Fruit fly (Drosophila melanogaster) whole organism, embryonic: ENCODE results near the gene Spx.
A peak's percentile ranks its signal among the peaks of the same experiment; 100 is the strongest.

Experiments used
- CG10209 ChIP-seq: fragments of 200-800 bp; sonication (Bioruptor generic); optimal IDR thresholded peaks from 3 replicates; lab custom pipeline; 2017; ENCODE audit warnings: missing biosample characterization, mild to moderate bottlenecking, missing genetic modification characterization, missing genetic modification reagents
- CG1024 ChIP-seq: fragments of 200-800 bp; sonication (Bioruptor generic); IDR thresholded peaks from 2 replicates; pipeline ENCODE4 v1.3.6; 2022; ENCODE audit warnings: missing biosample characterization, missing genetic modification characterization
- CG10543 ChIP-seq: fragments of 200-800 bp; sonication (Bioruptor generic); optimal IDR thresholded peaks from 3 replicates; lab custom pipeline; 2017; ENCODE audit warnings: missing biosample characterization, mild to moderate bottlenecking, missing genetic modification characterization, moderate library complexity
- CG10565 ChIP-seq: fragments of 200-800 bp; sonication (Bioruptor generic); optimal IDR thresholded peaks from 3 replicates; lab custom pipeline; 2016; ENCODE audit warnings: missing biosample characterization, mild to moderate bottlenecking, missing genetic modification characterization
- CG11504 ChIP-seq: fragments of 200-800 bp; sonication (Bioruptor generic); optimal IDR thresholded peaks from 3 replicates; lab custom pipeline; 2019; ENCODE audit warnings: missing biosample characterization, mild to moderate bottlenecking, missing genetic modification characterization, moderate library complexity
- CG13424 ChIP-seq: fragments of 200-800 bp; sonication (Bioruptor generic); optimal IDR thresholded peaks from 2 replicates; lab custom pipeline; 2019; ENCODE audit warnings: missing biosample characterization, mild to moderate bottlenecking, missing genetic modification characterization, moderate library complexity
- CG14710 ChIP-seq: fragments of 200-800 bp; sonication (Bioruptor generic); optimal IDR thresholded peaks from 3 replicates; lab custom pipeline; 2019; ENCODE audit warnings: missing biosample characterization, mild to moderate bottlenecking, missing genetic modification characterization, moderate library complexity
- CG1792 ChIP-seq: fragments of 200-800 bp; sonication (Bioruptor generic); optimal IDR thresholded peaks from 2 replicates; lab custom pipeline; 2016; ENCODE audit warnings: missing biosample characterization, missing genetic modification characterization
- CG2129 ChIP-seq: fragments of 200-800 bp; sonication (Bioruptor generic); IDR thresholded peaks from 2 replicates; pipeline ENCODE4 v1.3.6; 2022; ENCODE audit warnings: missing biosample characterization, missing genetic modification characterization; ENCODE audit not compliant: partially characterized antibody
- CG30020 ChIP-seq: fragments of 200-800 bp; optimal IDR thresholded peaks from 2 replicates; lab custom pipeline; 2019; ENCODE audit warnings: missing biosample characterization, mild to moderate bottlenecking, missing genetic modification characterization, moderate library complexity
- CG31224 ChIP-seq: fragments of 200-800 bp; sonication (Bioruptor generic); IDR thresholded peaks from 2 replicates; pipeline ENCODE4 v1.3.6; 2022; ENCODE audit warnings: missing biosample characterization, missing genetic modification characterization
- CG4424 ChIP-seq: fragments of 200-800 bp; sonication (Bioruptor generic); optimal IDR thresholded peaks from 3 replicates; lab custom pipeline; 2016; ENCODE audit warnings: missing biosample characterization, missing genetic modification characterization
- CG5953 ChIP-seq: fragments of 200-800 bp; sonication (Bioruptor generic); IDR thresholded peaks from 2 replicates; pipeline ENCODE4 v1.3.6; 2022; ENCODE audit warnings: missing biosample characterization, missing genetic modification characterization
- CG6175 ChIP-seq: fragments of 200-800 bp; sonication (Bioruptor generic); IDR thresholded peaks from 3 replicates; pipeline ENCODE4 v1.3.6; 2022; ENCODE audit warnings: missing biosample characterization, missing genetic modification characterization
- CG6272 ChIP-seq: fragments of 200-800 bp; sonication (Bioruptor generic); IDR thresholded peaks from 2 replicates; pipeline ENCODE4 v1.3.6; 2022; ENCODE audit warnings: missing biosample characterization, missing genetic modification characterization
- CG8359 ChIP-seq: fragments of 200-800 bp; sonication (Bioruptor generic); optimal IDR thresholded peaks from 2 replicates; lab custom pipeline; 2017; ENCODE audit warnings: missing biosample characterization, mild to moderate bottlenecking, missing genetic modification characterization, borderline replicate concordance
- CG8924 ChIP-seq: fragments of 200-800 bp; optimal IDR thresholded peaks from 3 replicates; lab custom pipeline; 2019; ENCODE audit warnings: missing biosample characterization, mild to moderate bottlenecking, missing genetic modification characterization, moderate library complexity
- CG9215 ChIP-seq: fragments of 200-800 bp; sonication (Bioruptor generic); IDR thresholded peaks from 2 replicates; pipeline ENCODE4 v1.3.6; 2022; ENCODE audit warnings: missing biosample characterization, missing genetic modification characterization
- CG9797 ChIP-seq: fragments of 200-800 bp; sonication (Bioruptor generic); optimal IDR thresholded peaks from 3 replicates; lab custom pipeline; 2018; ENCODE audit warnings: missing biosample characterization, mild to moderate bottlenecking, missing genetic modification characterization
- CTCF ChIP-seq: fragments of 200-800 bp; sonication (Bioruptor generic); optimal IDR thresholded peaks from 2 replicates; lab custom pipeline; 2017; ENCODE audit warnings: missing biosample characterization, mild to moderate bottlenecking, missing genetic modification characterization, moderate library complexity
- CrebB ChIP-seq: fragments of 200-800 bp; sonication (Bioruptor generic); optimal IDR thresholded peaks from 3 replicates; lab custom pipeline; 2018; ENCODE audit warnings: missing biosample characterization, mild to moderate bottlenecking, missing genetic modification characterization
- Dad ChIP-seq: fragments of 200-800 bp; sonication (Bioruptor generic); optimal IDR thresholded peaks from 3 replicates; lab custom pipeline; 2016; ENCODE audit warnings: missing biosample characterization, missing genetic modification characterization
- E2f1 ChIP-seq: fragments of 200-800 bp; sonication (Bioruptor generic); IDR thresholded peaks from 2 replicates; pipeline ENCODE4 v1.3.6; 2022; ENCODE audit warnings: missing biosample characterization, missing genetic modification characterization
- HLHmδ ChIP-seq: fragments of 200-800 bp; sonication (Bioruptor generic); optimal IDR thresholded peaks from 2 replicates; lab custom pipeline; 2018; ENCODE audit warnings: missing biosample characterization, mild to moderate bottlenecking, missing genetic modification characterization, moderate library complexity
- MBD-R2 ChIP-seq: fragments of 200-800 bp; sonication (Bioruptor generic); IDR thresholded peaks from 2 replicates; pipeline ENCODE4 v1.3.6; 2022; ENCODE audit warnings: missing biosample characterization, missing genetic modification characterization
- MTF-1 ChIP-seq: fragments of 200-800 bp; sonication (Bioruptor generic); optimal IDR thresholded peaks from 2 replicates; lab custom pipeline; 2018; ENCODE audit warnings: missing biosample characterization, mild to moderate bottlenecking, missing genetic modification characterization, borderline replicate concordance
- Poxn ChIP-seq: fragments of 200-800 bp; sonication (Bioruptor generic); IDR thresholded peaks from 2 replicates; pipeline ENCODE4 v1.3.6; 2022; ENCODE audit warnings: missing biosample characterization, missing genetic modification characterization
- Rx ChIP-seq: fragments of 200-800 bp; sonication (Bioruptor generic); IDR thresholded peaks from 2 replicates; pipeline ENCODE4 v1.3.6; 2022; ENCODE audit warnings: missing biosample characterization, missing genetic modification characterization
- Sin3A ChIP-seq: fragments of >200 bp; optimal IDR thresholded peaks from 2 replicates; lab custom pipeline; 2018
- Six4 ChIP-seq: fragments of 200-800 bp; sonication (Bioruptor generic); optimal IDR thresholded peaks from 2 replicates; lab custom pipeline; 2016; ENCODE audit warnings: missing biosample characterization, missing genetic modification characterization
- Ssrp ChIP-seq: fragments of 200-800 bp; sonication (Bioruptor generic); optimal IDR thresholded peaks from 2 replicates; lab custom pipeline; 2018; ENCODE audit warnings: missing biosample characterization, mild to moderate bottlenecking, missing genetic modification characterization, moderate library complexity
- ase ChIP-seq: fragments of 200-800 bp; sonication (Bioruptor generic); IDR thresholded peaks from 3 replicates; pipeline ENCODE4 v1.3.6; 2022; ENCODE audit warnings: missing biosample characterization, missing genetic modification characterization
- bab2 ChIP-seq: fragments of 200-800 bp; sonication (Bioruptor generic); optimal IDR thresholded peaks from 2 replicates; lab custom pipeline; 2016; ENCODE audit warnings: missing biosample characterization, missing genetic modification characterization
- bsh ChIP-seq, 2 experiments: fragments of 200-800 bp; sonication (Bioruptor generic); optimal IDR thresholded peaks; 2 replicates each; lab custom pipeline; 2017 to 2018; ENCODE audit warnings: mild to moderate bottlenecking in 2 of 2, missing biosample characterization in 2 of 2, missing genetic modification characterization in 2 of 2, moderate library complexity in 1 of 2
- cato ChIP-seq: fragments of 200-800 bp; sonication (Bioruptor generic); optimal IDR thresholded peaks from 2 replicates; lab custom pipeline; 2016; ENCODE audit warnings: missing biosample characterization, missing genetic modification characterization, borderline replicate concordance
- crol ChIP-seq: fragments of 200-800 bp; sonication (Bioruptor generic); IDR thresholded peaks from 2 replicates; pipeline ENCODE4 v1.3.6; 2022; ENCODE audit warnings: missing biosample characterization, missing genetic modification characterization
- eyg ChIP-seq: fragments of 200-800 bp; sonication (Bioruptor generic); optimal IDR thresholded peaks from 3 replicates; lab custom pipeline; 2016; ENCODE audit warnings: missing biosample characterization, missing genetic modification characterization
- fd64A ChIP-seq: fragments of 200-800 bp; sonication (Bioruptor generic); optimal IDR thresholded peaks from 3 replicates; lab custom pipeline; 2018; ENCODE audit warnings: missing biosample characterization, mild to moderate bottlenecking, missing genetic modification characterization
- fd96Cb ChIP-seq: fragments of 200-800 bp; sonication (Bioruptor generic); optimal IDR thresholded peaks from 2 replicates; lab custom pipeline; 2018; ENCODE audit warnings: missing biosample characterization, mild to moderate bottlenecking, missing genetic modification characterization, moderate library complexity
- ham ChIP-seq: fragments of 200-800 bp; sonication (Bioruptor generic); IDR thresholded peaks from 2 replicates; pipeline ENCODE4 v1.3.6; 2022; ENCODE audit warnings: missing biosample characterization, missing genetic modification characterization
- hb ChIP-seq: fragments of 200-800 bp; sonication (Bioruptor generic); IDR thresholded peaks from 3 replicates; pipeline ENCODE4 v1.3.6; 2022; ENCODE audit warnings: missing biosample characterization, missing genetic modification characterization; ENCODE audit not compliant: partially characterized antibody
- insv ChIP-seq, 2 experiments: fragments of 200-800 bp; sonication (Bioruptor generic); optimal IDR thresholded peaks; 3 replicates each; lab custom pipeline; 2016 to 2018; ENCODE audit warnings: missing biosample characterization in 2 of 2, missing genetic modification characterization in 2 of 2
- nerfin-1 ChIP-seq: fragments of 200-800 bp; sonication (Bioruptor generic); optimal IDR thresholded peaks from 3 replicates; lab custom pipeline; 2019; ENCODE audit warnings: missing biosample characterization, mild to moderate bottlenecking, missing genetic modification characterization, moderate library complexity
- pan ChIP-seq, 4 experiments: fragments of >200 bp in 3 of 4; fragments of 200-800 bp in 1 of 4; sonication (Bioruptor generic) in 1 of 4; optimal IDR thresholded peaks in 3 of 4; IDR thresholded peaks in 1 of 4; 2 replicates each; pipeline versions ENCODE4 v1.3.6 to Lab custom; 2017 to 2022; ENCODE audit warnings: missing biosample characterization in 2 of 4, missing genetic modification characterization in 2 of 4, mixed read lengths in 1 of 4
- ro ChIP-seq: fragments of 200-800 bp; sonication (Bioruptor generic); IDR thresholded peaks from 2 replicates; pipeline ENCODE4 v1.3.6; 2022; ENCODE audit warnings: missing biosample characterization, missing genetic modification characterization
- schlank ChIP-seq: fragments of 200-800 bp; sonication (Bioruptor generic); optimal IDR thresholded peaks from 2 replicates; lab custom pipeline; 2018; ENCODE audit warnings: missing biosample characterization, mild to moderate bottlenecking, missing genetic modification characterization
- sim ChIP-seq: fragments of 200-800 bp; sonication (Bioruptor generic); IDR thresholded peaks from 2 replicates; pipeline ENCODE4 v1.3.6; 2022; ENCODE audit warnings: missing biosample characterization, missing genetic modification characterization
- sr ChIP-seq: fragments of 200-800 bp; sonication (Bioruptor generic); IDR thresholded peaks from 3 replicates; pipeline ENCODE4 v1.3.6; 2022; ENCODE audit warnings: missing biosample characterization, missing genetic modification characterization
- tup ChIP-seq: fragments of 200-800 bp; sonication (Bioruptor generic); optimal IDR thresholded peaks from 2 replicates; lab custom pipeline; 2016; ENCODE audit warnings: missing biosample characterization, mild to moderate bottlenecking, missing genetic modification characterization, moderate library complexity
- unc-4 ChIP-seq: fragments of 200-800 bp; sonication (Bioruptor generic); IDR thresholded peaks from 2 replicates; pipeline ENCODE4 v1.3.6; 2022; ENCODE audit warnings: missing biosample characterization, missing genetic modification characterization; ENCODE audit not compliant: partially characterized antibody
- zen ChIP-seq: fragments of 200-800 bp; sonication (Bioruptor generic); optimal IDR thresholded peaks from 3 replicates; lab custom pipeline; 2018; ENCODE audit warnings: missing biosample characterization, mild to moderate bottlenecking, missing genetic modification characterization, moderate library complexity

Gene Spx

DNA sequence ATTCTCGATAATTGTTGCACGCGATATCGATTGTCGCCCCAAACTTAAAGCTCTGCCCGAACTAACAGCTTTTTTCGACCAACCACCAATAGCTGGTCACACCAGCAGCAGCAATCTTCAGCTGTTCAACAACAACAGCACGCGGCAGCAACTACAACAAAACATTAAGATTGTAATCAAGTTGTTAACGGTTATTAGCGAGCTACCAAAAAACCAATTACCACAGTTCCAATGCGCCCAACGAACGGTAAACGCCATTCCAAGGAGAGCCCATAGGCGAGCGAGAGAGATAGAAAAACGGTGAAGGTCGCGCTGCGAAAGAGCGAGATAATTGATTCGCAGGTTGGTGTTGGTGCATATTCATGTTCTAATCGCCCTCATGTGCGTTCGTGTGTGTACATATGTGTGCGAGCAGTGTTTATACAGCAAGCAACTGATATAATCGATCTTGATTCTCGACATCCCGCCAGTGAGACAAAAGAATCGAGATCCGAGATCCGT, 35.7 kb upstream of the Spx start, which contains the start of gene Efr (continued):
- TF ChIP-seq nerfin-1 (tag; lab: Kevin White, UChicago): no peak
- no peak for TF ChIP-seq MTF-1 (GFP tag; lab: Kevin White, UChicago)
- no peak for TF ChIP-seq CG31224 (GFP tag; lab: Robert Waterston, UW)
- TF ChIP-seq Six4 (GFP tag; lab: Kevin White, UChicago): no peak
- TF ChIP-seq Poxn: no peak
- TF ChIP-seq schlank (tag; lab: Kevin White, UChicago): no peak
- peak; percentile 11 for TF ChIP-seq CG11504
- no peak for TF ChIP-seq tup (GFP tag; lab: Kevin White, UChicago)
- no peak for TF ChIP-seq CG9215
- no peak for TF ChIP-seq E2f1
- TF ChIP-seq ase (GFP tag; lab: Robert Waterston, UW): no peak
- no peak for TF ChIP-seq Ssrp (tag; lab: Kevin White, UChicago)
- TF ChIP-seq bsh (GFP tag; optimal IDR thresholded peaks at IDR 0.05; lab: Kevin White, UChicago): no peak
- no peak for TF ChIP-seq CG1024 (GFP tag; lab: Robert Waterston, UW)
- TF ChIP-seq ham (GFP tag; lab: Robert Waterston, UW): no peak
- no peak for TF ChIP-seq pan (optimal IDR thresholded peaks at IDR 0.05; lab: Kevin White, UChicago)
- TF ChIP-seq pan (GFP tag; optimal IDR thresholded peaks at IDR 0.05 in 1 of 2, IDR thresholded peaks at IDR 0.05 in 1 of 2): no peak
- no peak for TF ChIP-seq ro (GFP tag; lab: Robert Waterston, UW)
- peak; percentile 52 for TF ChIP-seq unc-4 (GFP tag; lab: Robert Waterston, UW)
- peak; percentile 61 for TF ChIP-seq CG10543 (GFP tag; lab: Kevin White, UChicago)
- TF ChIP-seq MBD-R2 (GFP tag; lab: Robert Waterston, UW): peak; percentile 50
- no peak for TF ChIP-seq CG14710 (tag; lab: Kevin White, UChicago)
- no peak for TF ChIP-seq CG4424 (GFP tag; lab: Kevin White, UChicago)
- no peak for TF ChIP-seq sim
- TF ChIP-seq CG6272 (GFP tag; lab: Robert Waterston, UW): no peak
- TF ChIP-seq cato (GFP tag; lab: Kevin White, UChicago): no peak
- no peak for TF ChIP-seq sr
- no peak for TF ChIP-seq CG2129 (GFP tag; lab: Robert Waterston, UW)
- no peak for TF ChIP-seq fd96Cb
- no peak for TF ChIP-seq Sin3A (lab: Kevin White, UChicago)
- TF ChIP-seq CG6175: no peak
- no peak for TF ChIP-seq bab2 (GFP tag; lab: Kevin White, UChicago)
- TF ChIP-seq hb (GFP tag; lab: Robert Waterston, UW): no peak
- TF ChIP-seq CG5953 (GFP tag; lab: Robert Waterston, UW): no peak
- TF ChIP-seq Dad (GFP tag; lab: Kevin White, UChicago): no peak
- TF ChIP-seq crol: no peak
- no peak for TF ChIP-seq CG8359 (GFP tag; lab: Kevin White, UChicago)
- TF ChIP-seq CG10565: no peak
- TF ChIP-seq CG1792 (GFP tag; lab: Kevin White, UChicago): no peak
- TF ChIP-seq eyg (GFP tag; lab: Kevin White, UChicago): no peak
- no peak for TF ChIP-seq HLHmδ
- no peak for TF ChIP-seq Rx (GFP tag; lab: Robert Waterston, UW)
- TF ChIP-seq CG13424: peak; percentile 2
- TF ChIP-seq zen: no peak
- TF ChIP-seq insv (GFP tag; optimal IDR thresholded peaks at IDR 0.05; lab: Kevin White, UChicago): no peak
- TF ChIP-seq fd64A (GFP tag; lab: Kevin White, UChicago): no peak
- TF ChIP-seq CTCF: no peak
- TF ChIP-seq CrebB (tag; lab: Kevin White, UChicago): peak; percentile 28
- TF ChIP-seq CG9797 (GFP tag; lab: Kevin White, UChicago): peak; percentile 48
- TF ChIP-seq CG30020: no peak
- peak; percentile 2 for TF ChIP-seq CG8924 (tag; lab: Kevin White, UChicago)
- TF ChIP-seq CG10209 (GFP tag; lab: Kevin White, UChicago): no peak
